Fruit fly (Drosophila melanogaster): ENCODE results near the gene nSMase.

Gene nSMase

DNA sequence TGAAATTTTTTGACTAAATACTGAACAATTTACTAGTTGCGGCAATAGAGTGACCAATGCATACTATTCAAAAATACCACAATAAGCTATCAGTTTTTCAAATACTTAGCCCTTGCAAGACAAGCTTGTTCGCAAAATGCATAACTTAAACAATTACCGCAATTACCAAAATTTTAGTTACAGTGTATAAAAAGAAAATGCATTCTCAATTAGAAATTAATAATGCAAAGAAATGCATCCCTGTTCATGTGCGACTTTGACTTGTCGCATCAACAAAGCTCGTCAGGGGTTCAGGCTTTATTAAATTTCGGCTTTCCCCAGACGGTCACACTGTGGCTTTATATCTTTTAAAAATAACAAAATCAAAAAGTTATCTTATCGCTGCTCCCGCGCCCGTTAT lies at the start of gene nSMase, which contains the start of gene hob:
nSMase (plus strand) TSS at position 298 of the 400 bp plus-strand sequence.
hob (minus strand) TSS at position 62 of the 400 bp plus-strand sequence.
- peak; percentile 34 for TF ChIP-seq OdsH (GFP tag; optimal IDR thresholded peaks at IDR 0.05)
- TF ChIP-seq rgr (GFP tag; optimal IDR thresholded peaks at IDR 0.05): no peak
- no peak for TF ChIP-seq pan (optimal IDR thresholded peaks at IDR 0.05)

DNA sequence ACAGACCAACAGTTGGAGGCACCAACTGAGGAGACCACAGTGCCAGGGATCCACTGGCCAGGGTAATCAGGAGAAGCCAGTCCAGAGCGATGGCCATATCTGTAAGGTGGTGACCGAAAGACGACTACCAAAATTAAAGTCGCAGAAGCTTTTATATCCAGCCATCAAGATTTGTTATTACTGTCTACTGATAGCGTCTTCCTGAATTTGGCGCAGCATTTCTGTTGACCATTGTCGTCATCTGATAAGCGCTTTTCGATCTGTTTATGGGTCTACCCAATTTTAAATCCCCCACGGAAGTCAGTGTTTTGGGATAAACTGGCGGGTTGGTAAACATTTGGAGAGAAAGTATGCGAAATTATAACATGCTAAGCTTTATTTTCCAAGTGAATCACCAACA lies 46.5 kb upstream of the nSMase start, which contains the start of gene CG14963:
CG14963 (minus strand) TSS at position 101 of the 400 bp plus-strand sequence.
- no peak for TF ChIP-seq Rel (GFP tag; optimal IDR thresholded peaks at IDR 0.05)
- TF ChIP-seq Rel (tag; optimal IDR thresholded peaks at IDR 0.05): no peak
- TF ChIP-seq GATAd (GFP tag; optimal IDR thresholded peaks at IDR 0.05): no peak
- no peak for TF ChIP-seq dsf (GFP tag; optimal IDR thresholded peaks at IDR 0.05; ENCODE audit: borderline replicate concordance)
- TF ChIP-seq rgr (GFP tag; optimal IDR thresholded peaks at IDR 0.05): no peak
- no peak for TF ChIP-seq brk (GFP tag; optimal IDR thresholded peaks at IDR 0.05)
- TF ChIP-seq jim (GFP tag; optimal IDR thresholded peaks at IDR 0.05): no peak
- no peak for TF ChIP-seq woc (GFP tag; optimal IDR thresholded peaks at IDR 0.05)
- no peak for TF ChIP-seq Mio (GFP tag; optimal IDR thresholded peaks at IDR 0.05)
- TF ChIP-seq ey (GFP tag; optimal IDR thresholded peaks at IDR 0.05): no peak
- TF ChIP-seq Myc (optimal IDR thresholded peaks at IDR 0.05): no peak
- no peak for TF ChIP-seq dmrt93B (GFP tag; optimal IDR thresholded peaks at IDR 0.05)
- no peak for TF ChIP-seq Abd-B (GFP tag; optimal IDR thresholded peaks at IDR 0.05)
- TF ChIP-seq Dfd (GFP tag; optimal IDR thresholded peaks at IDR 0.05): no peak
- no peak for TF ChIP-seq Sp1 (GFP tag; optimal IDR thresholded peaks at IDR 0.05)
- TF ChIP-seq OdsH (GFP tag; optimal IDR thresholded peaks at IDR 0.05): no peak
- TF ChIP-seq foxo (GFP tag; optimal IDR thresholded peaks at IDR 0.05): no peak
- no peak for TF ChIP-seq fru (GFP tag; optimal IDR thresholded peaks at IDR 0.05)
- TF ChIP-seq sv (GFP tag; optimal IDR thresholded peaks at IDR 0.05): no peak
- TF ChIP-seq sage (GFP tag; optimal IDR thresholded peaks at IDR 0.05): no peak

DNA sequence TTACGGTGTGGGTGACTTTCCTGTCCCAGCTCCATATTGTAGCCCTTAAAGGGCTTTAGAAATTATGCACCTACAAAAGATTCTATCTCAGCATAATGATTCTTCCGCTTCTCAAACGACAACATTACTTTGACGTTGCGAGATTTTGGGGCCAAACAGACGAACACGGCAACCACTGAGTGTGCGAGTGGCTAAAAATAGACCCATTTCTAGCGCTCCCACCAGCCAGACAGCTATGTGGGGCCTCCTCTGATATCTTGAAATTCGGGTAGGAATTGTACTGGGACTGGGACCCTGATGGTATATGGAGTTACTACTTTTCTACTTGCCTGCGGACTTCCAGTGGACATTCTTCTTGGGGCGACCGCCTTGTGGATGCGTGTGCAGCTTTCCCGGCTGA lies 41.1 kb upstream of the nSMase start:
- no peak for TF ChIP-seq GATAd (GFP tag; optimal IDR thresholded peaks at IDR 0.05)
- no peak for TF ChIP-seq HLH106 (tag; optimal IDR thresholded peaks at IDR 0.05)
- TF ChIP-seq Hnf4 (GFP tag; optimal IDR thresholded peaks at IDR 0.05): no peak
- TF ChIP-seq woc (GFP tag; optimal IDR thresholded peaks at IDR 0.05): no peak
- TF ChIP-seq dsf (GFP tag; optimal IDR thresholded peaks at IDR 0.05; ENCODE audit: borderline replicate concordance): no peak
- TF ChIP-seq tai (GFP tag; optimal IDR thresholded peaks at IDR 0.05): no peak
- no peak for TF ChIP-seq dmrt93B (GFP tag; optimal IDR thresholded peaks at IDR 0.05)
- TF ChIP-seq psq (GFP tag; optimal IDR thresholded peaks at IDR 0.05): no peak
- no peak for TF ChIP-seq Rel (GFP tag; optimal IDR thresholded peaks at IDR 0.05)
- TF ChIP-seq Rel (tag; optimal IDR thresholded peaks at IDR 0.05): no peak
- no peak for TF ChIP-seq pan (optimal IDR thresholded peaks at IDR 0.05)
- TF ChIP-seq Dfd (GFP tag; optimal IDR thresholded peaks at IDR 0.05): no peak
- TF ChIP-seq Abd-B (GFP tag; optimal IDR thresholded peaks at IDR 0.05): no peak
- no peak for TF ChIP-seq rgr (GFP tag; optimal IDR thresholded peaks at IDR 0.05)
- no peak for TF ChIP-seq CG9705 (GFP tag; optimal IDR thresholded peaks at IDR 0.05)
- TF ChIP-seq sv (GFP tag; optimal IDR thresholded peaks at IDR 0.05): no peak

DNA sequence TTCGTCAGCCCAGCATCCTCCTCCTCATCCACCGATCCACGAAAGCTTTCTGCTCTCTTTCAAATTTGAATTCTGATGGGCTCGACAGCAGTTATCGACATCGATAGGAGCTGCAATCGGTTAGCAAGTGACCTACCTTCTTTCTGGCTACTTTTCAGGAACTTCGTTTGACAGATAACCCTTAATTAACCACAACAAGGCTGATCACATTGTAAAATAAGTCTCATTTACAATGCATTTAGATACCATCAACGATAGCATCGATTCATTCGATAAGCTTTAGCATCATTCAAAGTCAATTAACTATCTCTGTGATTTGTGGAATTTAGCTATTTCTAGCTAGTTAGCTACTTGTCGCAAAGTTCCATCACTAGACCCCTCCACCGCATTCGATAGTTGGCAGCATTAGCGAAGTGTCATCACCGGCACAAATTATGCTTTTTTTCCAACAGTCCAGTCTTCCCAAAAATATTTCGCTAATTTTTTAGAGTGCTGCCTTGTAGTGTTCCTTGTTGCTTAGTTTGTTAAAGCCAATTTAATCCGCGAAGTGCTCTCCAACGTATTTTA lies 40.3 kb upstream of the nSMase start, which contains the start of the genes MnM and Girdin:
MnM (minus strand) TSS at position 51 of the 567 bp plus-strand sequence.
Girdin (plus strand) TSS at position 401 of the 567 bp plus-strand sequence.
- TF ChIP-seq GATAd (GFP tag; optimal IDR thresholded peaks at IDR 0.05) (peak; percentile 12), fru (GFP tag; optimal IDR thresholded peaks at IDR 0.05) (peak; percentile 70), foxo (GFP tag; optimal IDR thresholded peaks at IDR 0.05) (peak in 1 of 2 experiments; percentile 82), sv (GFP tag; optimal IDR thresholded peaks at IDR 0.05) (peak; percentile 67), dmrt93B (GFP tag; optimal IDR thresholded peaks at IDR 0.05) (peak; percentile 19), Vsx2 (GFP tag; optimal IDR thresholded peaks at IDR 0.05; ENCODE audit: partially characterized antibody) (no peak), CG9705 (GFP tag; optimal IDR thresholded peaks at IDR 0.05) (no peak), dl (GFP tag; optimal IDR thresholded peaks at IDR 0.05; ENCODE audit: insufficient read depth in 1 of 2, partially characterized antibody in 2 of 2) (no peak), pan (optimal IDR thresholded peaks at IDR 0.05) (no peak), Abd-B (GFP tag; optimal IDR thresholded peaks at IDR 0.05) (no peak), OdsH (GFP tag; optimal IDR thresholded peaks at IDR 0.05) (peak; percentile 55), Dif (GFP tag; optimal IDR thresholded peaks at IDR 0.05; ENCODE audit: partially characterized antibody) (no peak), HLH106 (tag; optimal IDR thresholded peaks at IDR 0.05) (peak; percentile 65), Myc (optimal IDR thresholded peaks at IDR 0.05) (peak; percentile 94), tai (GFP tag; optimal IDR thresholded peaks at IDR 0.05) (no peak), sage (GFP tag; optimal IDR thresholded peaks at IDR 0.05) (no peak), N (GFP tag; optimal IDR thresholded peaks at IDR 0.05) (no peak), Hr83 (GFP tag; optimal IDR thresholded peaks at IDR 0.05; ENCODE audit: poor library complexity, severe bottlenecking) (peak; percentile 57), br (GFP tag; optimal IDR thresholded peaks at IDR 0.05) (peak; percentile 73), brk (GFP tag; optimal IDR thresholded peaks at IDR 0.05) (no peak), CrebA (GFP tag; optimal IDR thresholded peaks at IDR 0.05; ENCODE audit: borderline replicate concordance) (no peak), CG32264 (GFP tag; optimal IDR thresholded peaks at IDR 0.05) (no peak), Dfd (GFP tag; optimal IDR thresholded peaks at IDR 0.05) (no peak), dsf (GFP tag; optimal IDR thresholded peaks at IDR 0.05; ENCODE audit: borderline replicate concordance) (no peak), ey (GFP tag; optimal IDR thresholded peaks at IDR 0.05) (peak; percentile 69), woc (GFP tag; optimal IDR thresholded peaks at IDR 0.05) (peak; percentile 89)
